Worm (Caenorhabditis elegans) whole organism, L1 larva: Measurements from ENCODE around the gene pros-1.
A peak's percentile ranks its signal among the peaks of the same experiment; 100 is the strongest.

ENCODE experiments used
- C04F5.9 ChIP-seq: sonication (generic microtip); optimal IDR thresholded peaks from 2 replicates; lab custom pipeline; 2016; ENCODE audit warnings: missing genetic modification characterization, missing compliant biosample characterization
- C16A3.4 ChIP-seq: fragments of 150-350 bp; optimal IDR thresholded peaks from 2 replicates; lab custom pipeline; 2014; ENCODE audit warnings: missing biosample characterization, missing genetic modification characterization
- alr-1 ChIP-seq: fragments of 200-800 bp; sonication (Bioruptor generic); optimal IDR thresholded peaks from 2 replicates; lab custom pipeline; 2018; ENCODE audit warnings: borderline replicate concordance, mild to moderate bottlenecking, missing genetic modification characterization, missing compliant biosample characterization
- aly-2 ChIP-seq: fragments of 150-350 bp; optimal IDR thresholded peaks from 2 replicates; lab custom pipeline; 2014; ENCODE audit warnings: missing biosample characterization, missing genetic modification characterization
- blmp-1 ChIP-seq: fragments of 150-350 bp; optimal IDR thresholded peaks from 2 replicates; lab custom pipeline; 2014; ENCODE audit warnings: missing biosample characterization, missing genetic modification characterization
- ceh-8 ChIP-seq: fragments of 200-800 bp; sonication (Bioruptor generic); optimal IDR thresholded peaks from 2 replicates; lab custom pipeline; 2018; ENCODE audit warnings: mild to moderate bottlenecking, missing genetic modification characterization, moderate library complexity, missing compliant biosample characterization
- ceh-82 ChIP-seq, 3 experiments: fragments of 150-350 bp in 1 of 3; sonication (generic microtip) in 2 of 3; optimal IDR thresholded peaks; 2 replicates each; lab custom pipeline; 2014 to 2017; ENCODE audit warnings: missing biosample characterization in 3 of 3, missing genetic modification characterization in 3 of 3
- ceh-88 ChIP-seq: fragments of 200-800 bp; sonication (Bioruptor generic); IDR thresholded peaks from 2 replicates; pipeline ENCODE4 v1.3.6; 2022; ENCODE audit warnings: missing genetic modification characterization, missing compliant biosample characterization
- dpl-1 ChIP-seq, 3 experiments: fragments of 150-350 bp in 2 of 3; sonication (generic microtip) in 1 of 3; optimal IDR thresholded peaks; 2 replicates each; lab custom pipeline; 2014 to 2017; ENCODE audit warnings: missing biosample characterization in 3 of 3, missing genetic modification characterization in 3 of 3, missing genetic modification reagents in 3 of 3
- efl-1 ChIP-seq, 4 experiments: fragments of 150-350 bp; optimal IDR thresholded peaks in 3 of 4; peaks in 1 of 4; 1 replicate in 1 of 4; 2 replicates in 3 of 4; lab custom pipeline; 2014; ENCODE audit warnings: missing biosample characterization in 2 of 4, missing genetic modification characterization in 2 of 4, missing genetic modification reagents in 2 of 4
- egl-13 ChIP-seq: sonication (generic microtip); optimal IDR thresholded peaks from 2 replicates; lab custom pipeline; 2016; ENCODE audit warnings: missing genotype, missing genetic modification reagents, missing genetic modification characterization, missing compliant biosample characterization
- elt-2 ChIP-seq: sonication (generic microtip); optimal IDR thresholded peaks from 2 replicates; lab custom pipeline; 2016; ENCODE audit warnings: missing genetic modification characterization, mild to moderate bottlenecking, inconsistent platforms, missing compliant biosample characterization, missing genetic modification reagents
- elt-3 ChIP-seq, 6 experiments: fragments of 150-350 bp in 1 of 6; sonication (generic microtip); optimal IDR thresholded peaks; 2 replicates each; lab custom pipeline; 2017 to 2018; ENCODE audit warnings: missing biosample characterization in 6 of 6, missing genetic modification characterization in 6 of 6, inconsistent platforms in 1 of 6
- ets-5 ChIP-seq: fragments of 200-800 bp; sonication (Bioruptor generic); IDR thresholded peaks from 2 replicates; pipeline ENCODE4 v1.3.6; 2022; ENCODE audit warnings: missing genetic modification characterization, missing compliant biosample characterization
- fkh-4 ChIP-seq: sonication (generic microtip); optimal IDR thresholded peaks from 2 replicates; lab custom pipeline; 2016; ENCODE audit warnings: missing compliant biosample characterization, missing genetic modification characterization, borderline replicate concordance
- fos-1 ChIP-seq: fragments of 150-350 bp; optimal IDR thresholded peaks from 2 replicates; lab custom pipeline; 2014; ENCODE audit warnings: missing biosample characterization, missing genetic modification characterization
- grh-1 ChIP-seq: fragments of 200-800 bp; sonication (Bioruptor generic); IDR thresholded peaks from 2 replicates; pipeline ENCODE4 v1.3.6; 2022; ENCODE audit warnings: missing genetic modification reagents, missing genetic modification characterization, missing compliant biosample characterization
- hlh-17 ChIP-seq: fragments of 200-800 bp; sonication (Bioruptor generic); optimal IDR thresholded peaks from 2 replicates; lab custom pipeline; 2018; ENCODE audit warnings: missing genetic modification characterization, mild to moderate bottlenecking, missing compliant biosample characterization, moderate library complexity, borderline replicate concordance
- hpl-2 ChIP-seq: fragments of 150-350 bp; optimal IDR thresholded peaks from 2 replicates; lab custom pipeline; 2014; ENCODE audit warnings: missing biosample characterization, missing genetic modification reagents, missing genetic modification characterization
- irx-1 ChIP-seq: sonication (generic microtip); optimal IDR thresholded peaks from 2 replicates; lab custom pipeline; 2016; ENCODE audit warnings: missing genetic modification characterization, missing compliant biosample characterization
- isw-1 ChIP-seq: fragments of 200-800 bp; sonication (Bioruptor generic); IDR thresholded peaks from 2 replicates; pipeline ENCODE4 v1.3.6; 2022; ENCODE audit warnings: missing genetic modification characterization, missing compliant biosample characterization
- jun-1 ChIP-seq: fragments of 150-350 bp; optimal IDR thresholded peaks from 2 replicates; lab custom pipeline; 2014; ENCODE audit warnings: missing biosample characterization, missing genetic modification reagents, missing genetic modification characterization
- lin-15B ChIP-seq: fragments of 150-350 bp; sonication (generic microtip); optimal IDR thresholded peaks from 3 replicates; lab custom pipeline; 2014; ENCODE audit warnings: missing biosample characterization, missing genetic modification characterization
- mdl-1 ChIP-seq, 2 experiments: fragments of 150-350 bp; optimal IDR thresholded peaks; 2 replicates each; lab custom pipeline; 2014 to 2017; ENCODE audit warnings: missing biosample characterization in 2 of 2, missing genetic modification characterization in 2 of 2, inconsistent platforms in 1 of 2
- mef-2 ChIP-seq: fragments of 150-350 bp; optimal IDR thresholded peaks from 2 replicates; lab custom pipeline; 2014; ENCODE audit warnings: missing biosample characterization, missing genetic modification characterization
- mep-1 ChIP-seq: fragments of 150-350 bp; optimal IDR thresholded peaks from 2 replicates; lab custom pipeline; 2014; ENCODE audit warnings: missing biosample characterization, missing genetic modification characterization
- nhr-11 ChIP-seq: fragments of 150-350 bp; optimal IDR thresholded peaks from 2 replicates; lab custom pipeline; 2014; ENCODE audit warnings: missing biosample characterization, missing genetic modification characterization
- nhr-19 ChIP-seq: fragments of 200-800 bp; sonication (Bioruptor generic); conservative IDR thresholded peaks from 2 replicates; pipeline ENCODE4 v1.3.6; 2022; ENCODE audit warnings: missing genetic modification characterization, missing compliant biosample characterization
- nhr-237 ChIP-seq: fragments of 150-350 bp; optimal IDR thresholded peaks from 2 replicates; lab custom pipeline; 2014; ENCODE audit warnings: missing biosample characterization, missing genetic modification characterization
- nhr-28 ChIP-seq: fragments of 150-350 bp; optimal IDR thresholded peaks from 2 replicates; lab custom pipeline; 2014; ENCODE audit warnings: missing biosample characterization, missing genetic modification characterization
- nhr-47 ChIP-seq: sonication (generic microtip); optimal IDR thresholded peaks from 2 replicates; lab custom pipeline; 2016; ENCODE audit warnings: mild to moderate bottlenecking, missing genetic modification characterization, moderate library complexity, missing compliant biosample characterization
- nhr-77 ChIP-seq: fragments of 150-350 bp; optimal IDR thresholded peaks from 2 replicates; lab custom pipeline; 2014; ENCODE audit warnings: missing biosample characterization, missing genetic modification characterization
- nhr-90 ChIP-seq: sonication (generic microtip); optimal IDR thresholded peaks from 2 replicates; lab custom pipeline; 2016; ENCODE audit warnings: mild to moderate bottlenecking, missing genetic modification characterization, missing compliant biosample characterization; ENCODE audit not compliant: poor library complexity
- pax-3 ChIP-seq: fragments of 200-800 bp; sonication (Bioruptor generic); optimal IDR thresholded peaks from 2 replicates; lab custom pipeline; 2018; ENCODE audit warnings: mild to moderate bottlenecking, missing genetic modification characterization, moderate library complexity, missing compliant biosample characterization
- pqm-1 ChIP-seq: sonication (generic microtip); optimal IDR thresholded peaks from 3 replicates; lab custom pipeline; 2017; ENCODE audit warnings: missing biosample characterization, missing genetic modification characterization
- rnt-1 ChIP-seq: sonication (generic microtip); optimal IDR thresholded peaks from 2 replicates; lab custom pipeline; 2016; ENCODE audit warnings: mild to moderate bottlenecking, missing genetic modification characterization, moderate library complexity, missing compliant biosample characterization
- skn-1 ChIP-seq: fragments of 150-350 bp; optimal IDR thresholded peaks from 2 replicates; lab custom pipeline; 2014; ENCODE audit warnings: missing biosample characterization, missing genetic modification characterization
- snu-23 ChIP-seq: sonication (generic microtip); optimal IDR thresholded peaks from 2 replicates; lab custom pipeline; 2016; ENCODE audit warnings: missing genetic modification characterization, missing compliant biosample characterization
- sptf-1 ChIP-seq: fragments of 150-350 bp; optimal IDR thresholded peaks from 2 replicates; lab custom pipeline; 2014; ENCODE audit warnings: missing biosample characterization, missing genetic modification characterization
- sup-37 ChIP-seq: fragments of 200-800 bp; sonication (Bioruptor generic); optimal IDR thresholded peaks from 2 replicates; lab custom pipeline; 2018; ENCODE audit warnings: mild to moderate bottlenecking, missing genetic modification characterization, missing compliant biosample characterization
- swsn-7 ChIP-seq: sonication (generic microtip); optimal IDR thresholded peaks from 2 replicates; lab custom pipeline; 2016; ENCODE audit warnings: missing genetic modification characterization, missing compliant biosample characterization
- tbx-2 ChIP-seq: sonication (generic microtip); optimal IDR thresholded peaks from 2 replicates; lab custom pipeline; 2016; ENCODE audit warnings: missing genetic modification characterization, missing compliant biosample characterization
- tlp-1 ChIP-seq: fragments of 150-350 bp; optimal IDR thresholded peaks from 2 replicates; lab custom pipeline; 2014; ENCODE audit warnings: missing biosample characterization, missing genetic modification characterization
- unc-130 ChIP-seq: fragments of 150-350 bp; optimal IDR thresholded peaks from 2 replicates; lab custom pipeline; 2017; ENCODE audit warnings: missing biosample characterization, missing genetic modification characterization, inconsistent platforms
- unc-86 ChIP-seq: sonication (generic microtip); optimal IDR thresholded peaks from 2 replicates; lab custom pipeline; 2016; ENCODE audit warnings: missing genetic modification characterization, missing compliant biosample characterization
- xbp-1 ChIP-seq: sonication (generic microtip); optimal IDR thresholded peaks from 2 replicates; lab custom pipeline; 2016; ENCODE audit warnings: missing genetic modification characterization, missing compliant biosample characterization
- zip-4 ChIP-seq: fragments of 200-800 bp; sonication (Bioruptor generic); optimal IDR thresholded peaks from 2 replicates; lab custom pipeline; 2018; ENCODE audit warnings: mild to moderate bottlenecking, missing genetic modification characterization, moderate library complexity, missing compliant biosample characterization
- ztf-11 ChIP-seq, 2 experiments: sonication (generic microtip); optimal IDR thresholded peaks; 2 replicates each; lab custom pipeline; 2016 to 2017; ENCODE audit warnings: missing genetic modification characterization in 2 of 2, missing biosample characterization in 1 of 2, missing compliant biosample characterization in 1 of 2
- ztf-4 ChIP-seq: fragments of 150-350 bp; optimal IDR thresholded peaks from 2 replicates; lab custom pipeline; 2014; ENCODE audit warnings: missing biosample characterization, missing genetic modification characterization

Gene pros-1

ce11 chrIII:8080165-8080738, 13.2 kb downstream of the pros-1 start, which contains the start of the genes dcr-1 and apc-2 (continued):
- peak; percentile 22 to 36 for TF ChIP-seq efl-1 (optimal IDR thresholded peaks at IDR 0.05; lab: Kevin White, UChicago)
- peak; percentile 26 to 89 for TF ChIP-seq efl-1 (GFP tag; optimal IDR thresholded peaks at IDR 0.05 in 1 of 2; lab: Kevin White, UChicago)
- TF ChIP-seq jun-1 (tag; lab: Kevin White, UChicago): no peak
- TF ChIP-seq pqm-1: no peak
- TF ChIP-seq ceh-82 (tag; optimal IDR thresholded peaks at IDR 0.05; lab: Kevin White, UChicago): no peak
- TF ChIP-seq C16A3.4 (tag; lab: Kevin White, UChicago): no peak

- TF ChIP-seq snu-23 (GFP tag; lab: Kevin White, UChicago) (peak; percentile 77), unc-86 (tag; lab: Kevin White, UChicago) (peak; percentile 13), C16A3.4 (tag; lab: Kevin White, UChicago) (peak; percentile 36), mep-1 (tag; lab: Kevin White, UChicago) (peak; percentile 85), zip-4 (GFP tag; lab: Kevin White, UChicago) (peak; percentile 27), irx-1 (no peak), tlp-1 (tag; lab: Kevin White, UChicago) (no peak), sptf-1 (tag; lab: Kevin White, UChicago) (no peak), ceh-8 (GFP tag; lab: Kevin White, UChicago) (no peak), rnt-1 (tag; lab: Kevin White, UChicago) (peak; percentile 53), isw-1 (GFP tag; lab: Robert Waterston, UW) (peak; percentile 44), ceh-88 (GFP tag; lab: Robert Waterston, UW) (no peak), jun-1 (tag; lab: Kevin White, UChicago) (peak; percentile 19), xbp-1 (peak; percentile 56), pqm-1 (no peak), nhr-237 (tag; lab: Kevin White, UChicago) (no peak), elt-3 (tag; optimal IDR thresholded peaks at IDR 0.05; lab: Kevin White, UChicago) (peak in 1 of 6 experiments; percentile 43), nhr-47 (tag; lab: Kevin White, UChicago) (peak; percentile 71), alr-1 (tag; lab: Kevin White, UChicago) (no peak), hlh-17 (GFP tag; lab: Kevin White, UChicago) (no peak), mef-2 (tag; lab: Kevin White, UChicago) (no peak), skn-1 (peak; percentile 64), unc-130 (tag; lab: Kevin White, UChicago) (no peak), sup-37 (GFP tag; lab: Kevin White, UChicago) (no peak), ceh-82 (tag; optimal IDR thresholded peaks at IDR 0.05; lab: Kevin White, UChicago) (peak; percentile 37 to 52 (median 40)), nhr-90 (tag; lab: Kevin White, UChicago) (peak; percentile 42), nhr-28 (tag; lab: Kevin White, UChicago) (no peak), mdl-1 (tag; optimal IDR thresholded peaks at IDR 0.05; lab: Kevin White, UChicago) (no peak), ztf-11 (tag; optimal IDR thresholded peaks at IDR 0.05; lab: Kevin White, UChicago) (no peak), dpl-1 (GFP tag; optimal IDR thresholded peaks at IDR 0.05; lab: Kevin White, UChicago) (peak; percentile 67 to 77 (median 76)), nhr-19 (GFP tag; lab: Robert Waterston, UW) (peak; percentile 40; the same call in 1 of the 2 replicates), hpl-2 (GFP tag; lab: Kevin White, UChicago) (no peak), fkh-4 (tag; lab: Kevin White, UChicago) (no peak), ztf-4 (tag; lab: Kevin White, UChicago) (no peak), swsn-7 (tag; lab: Kevin White, UChicago) (peak; percentile 53), nhr-11 (no peak), nhr-77 (tag; lab: Kevin White, UChicago) (no peak), C04F5.9 (tag; lab: Kevin White, UChicago) (peak; percentile 22), aly-2 (tag; lab: Kevin White, UChicago) (peak; percentile 70), pax-3 (tag; lab: Kevin White, UChicago) (no peak), elt-2 (tag; lab: Kevin White, UChicago) (no peak), grh-1 (GFP tag; lab: Robert Waterston, UW) (no peak), ets-5 (GFP tag; lab: Robert Waterston, UW) (no peak), tbx-2 (tag; lab: Kevin White, UChicago) (peak; percentile 52), fos-1 (tag; lab: Kevin White, UChicago) (peak; percentile 6), blmp-1 (tag; lab: Kevin White, UChicago) (peak; percentile 22), egl-13 (tag; lab: Kevin White, UChicago) (no peak), lin-15B (tag; lab: Kevin White, UChicago) (no peak)
Observed at ce11 chrIII:8085355-8085754, 18.3 kb downstream of the pros-1 start, which contains the start of the genes K06H7.7 and grp-1. K06H7.7 (minus strand) TSS chrIII:8085475. grp-1 (plus strand) TSS chrIII:8085705.
